Fruit fly (Drosophila melanogaster) whole organism, embryonic: ENCODE results near the gene Try29F.

Source experiments
- Adf1 ChIP-seq: fragments of 200-800 bp; sonication (Bioruptor generic); IDR thresholded peaks from 2 replicates; pipeline ENCODE4 v1.3.6; 2022; ENCODE audit warnings: missing biosample characterization, missing genetic modification characterization
- CG10209 ChIP-seq: fragments of 200-800 bp; sonication (Bioruptor generic); optimal IDR thresholded peaks from 3 replicates; lab custom pipeline; 2017; ENCODE audit warnings: missing biosample characterization, mild to moderate bottlenecking, missing genetic modification characterization, missing genetic modification reagents
- CG10274 ChIP-seq: fragments of 200-800 bp; sonication (Bioruptor generic); optimal IDR thresholded peaks from 3 replicates; lab custom pipeline; 2017; ENCODE audit warnings: missing biosample characterization, mild to moderate bottlenecking, missing genetic modification characterization
- CG11247 ChIP-seq: fragments of 200-800 bp; sonication (Bioruptor generic); IDR thresholded peaks from 2 replicates; pipeline ENCODE4 v1.3.6; 2022; ENCODE audit warnings: missing biosample characterization, missing genetic modification characterization
- CG14710 ChIP-seq: fragments of 200-800 bp; sonication (Bioruptor generic); optimal IDR thresholded peaks from 3 replicates; lab custom pipeline; 2019; ENCODE audit warnings: missing biosample characterization, mild to moderate bottlenecking, missing genetic modification characterization, moderate library complexity
- CG15479 ChIP-seq: fragments of 200-800 bp; sonication (Bioruptor generic); optimal IDR thresholded peaks from 3 replicates; lab custom pipeline; 2019; ENCODE audit warnings: missing biosample characterization, mild to moderate bottlenecking, missing genetic modification characterization, moderate library complexity
- CG15514 ChIP-seq: fragments of 200-800 bp; sonication (Bioruptor generic); optimal IDR thresholded peaks from 3 replicates; lab custom pipeline; 2017; ENCODE audit warnings: missing biosample characterization, missing genetic modification characterization, mild to moderate bottlenecking, moderate library complexity, missing genetic modification reagents
- CG1602 ChIP-seq: fragments of 200-800 bp; sonication (Bioruptor generic); optimal IDR thresholded peaks from 3 replicates; lab custom pipeline; 2016; ENCODE audit warnings: missing biosample characterization, missing genetic modification characterization
- CG1792 ChIP-seq: fragments of 200-800 bp; sonication (Bioruptor generic); optimal IDR thresholded peaks from 2 replicates; lab custom pipeline; 2016; ENCODE audit warnings: missing biosample characterization, missing genetic modification characterization
- CG18619 ChIP-seq: fragments of 200-800 bp; sonication (Bioruptor generic); optimal IDR thresholded peaks from 3 replicates; lab custom pipeline; 2017; ENCODE audit warnings: missing biosample characterization, mild to moderate bottlenecking, missing genetic modification characterization
- CG2129 ChIP-seq: fragments of 200-800 bp; sonication (Bioruptor generic); IDR thresholded peaks from 2 replicates; pipeline ENCODE4 v1.3.6; 2022; ENCODE audit warnings: missing biosample characterization, missing genetic modification characterization; ENCODE audit not compliant: partially characterized antibody
- CG2199 ChIP-seq: fragments of 200-800 bp; sonication (Bioruptor generic); IDR thresholded peaks from 3 replicates; pipeline ENCODE4 v1.3.6; 2022; ENCODE audit warnings: missing biosample characterization, missing genetic modification characterization
- CG30403 ChIP-seq: fragments of 200-800 bp; sonication (Bioruptor generic); optimal IDR thresholded peaks from 3 replicates; lab custom pipeline; 2016; ENCODE audit warnings: missing biosample characterization, missing genetic modification characterization
- CG31388 ChIP-seq: fragments of 200-800 bp; sonication (Bioruptor generic); optimal IDR thresholded peaks from 2 replicates; lab custom pipeline; 2016; ENCODE audit warnings: missing biosample characterization, missing genetic modification characterization
- CG3838 ChIP-seq: fragments of 200-800 bp; sonication (Bioruptor generic); optimal IDR thresholded peaks from 3 replicates; lab custom pipeline; 2016; ENCODE audit warnings: missing biosample characterization, missing genetic modification characterization
- CG4360 ChIP-seq: fragments of 200-800 bp; sonication (Bioruptor generic); IDR thresholded peaks from 2 replicates; pipeline ENCODE4 v1.3.6; 2022; ENCODE audit warnings: missing biosample characterization, missing genetic modification characterization
- CG6654 ChIP-seq: fragments of 200-800 bp; sonication (Bioruptor generic); optimal IDR thresholded peaks from 2 replicates; lab custom pipeline; 2017; ENCODE audit warnings: missing biosample characterization, mild to moderate bottlenecking, missing genetic modification characterization
- CG7928 ChIP-seq: fragments of 200-800 bp; sonication (Bioruptor generic); optimal IDR thresholded peaks from 2 replicates; lab custom pipeline; 2017; ENCODE audit warnings: missing biosample characterization, mild to moderate bottlenecking, missing genetic modification characterization
- CG8281 ChIP-seq: fragments of 200-800 bp; sonication (Bioruptor generic); optimal IDR thresholded peaks from 2 replicates; lab custom pipeline; 2018; ENCODE audit warnings: missing biosample characterization, mild to moderate bottlenecking, missing genetic modification characterization, moderate library complexity
- CG8924 ChIP-seq: fragments of 200-800 bp; optimal IDR thresholded peaks from 3 replicates; lab custom pipeline; 2019; ENCODE audit warnings: missing biosample characterization, mild to moderate bottlenecking, missing genetic modification characterization, moderate library complexity
- CG9797 ChIP-seq: fragments of 200-800 bp; sonication (Bioruptor generic); optimal IDR thresholded peaks from 3 replicates; lab custom pipeline; 2018; ENCODE audit warnings: missing biosample characterization, mild to moderate bottlenecking, missing genetic modification characterization
- Deaf1 ChIP-seq: fragments of 200-800 bp; optimal IDR thresholded peaks from 3 replicates; lab custom pipeline; 2019; ENCODE audit warnings: missing biosample characterization, mild to moderate bottlenecking, missing genetic modification characterization, moderate library complexity
- ERR ChIP-seq: fragments of 200-800 bp; sonication (Bioruptor generic); optimal IDR thresholded peaks from 2 replicates; lab custom pipeline; 2016; ENCODE audit warnings: missing biosample characterization, missing genetic modification characterization
- Jarid2 ChIP-seq: fragments of 200-800 bp; sonication (Bioruptor generic); optimal IDR thresholded peaks from 3 replicates; lab custom pipeline; 2017; ENCODE audit warnings: mild to moderate bottlenecking, missing biosample characterization, missing genetic modification reagents, missing genetic modification characterization
- Lpt ChIP-seq: fragments of >200 bp; optimal IDR thresholded peaks from 2 replicates; lab custom pipeline; 2018; ENCODE audit warnings: missing biosample characterization, missing genetic modification characterization
- Nf-YA ChIP-seq: fragments of 200-800 bp; sonication (Bioruptor generic); IDR thresholded peaks from 2 replicates; pipeline ENCODE4 v1.3.6; 2022; ENCODE audit warnings: missing biosample characterization, missing genetic modification characterization
- Sox100B ChIP-seq: fragments of 200-800 bp; sonication (Bioruptor generic); optimal IDR thresholded peaks from 3 replicates; lab custom pipeline; 2018; ENCODE audit warnings: missing biosample characterization, mild to moderate bottlenecking, missing genetic modification characterization
- Sry-δ ChIP-seq: fragments of 200-800 bp; sonication (Bioruptor generic); optimal IDR thresholded peaks from 2 replicates; lab custom pipeline; 2016; ENCODE audit warnings: missing biosample characterization, missing genetic modification characterization
- Xrp1 ChIP-seq: fragments of 200-800 bp; sonication (Bioruptor generic); IDR thresholded peaks from 2 replicates; pipeline ENCODE4 v1.3.6; 2022; ENCODE audit warnings: missing biosample characterization, missing genetic modification characterization
- aop ChIP-seq: fragments of 200-800 bp; sonication (Bioruptor generic); IDR thresholded peaks from 2 replicates; pipeline ENCODE4 v1.3.6; 2022; ENCODE audit warnings: missing biosample characterization, missing genetic modification characterization
- ara ChIP-seq: fragments of 200-800 bp; sonication (Bioruptor generic); IDR thresholded peaks from 2 replicates; pipeline ENCODE4 v1.3.6; 2022; ENCODE audit warnings: missing biosample characterization, missing genetic modification characterization
- br ChIP-seq: fragments of >200 bp; optimal IDR thresholded peaks from 2 replicates; lab custom pipeline; 2017
- cad ChIP-seq: fragments of >200 bp; optimal IDR thresholded peaks from 2 replicates; lab custom pipeline; 2017; ENCODE audit warnings: missing biosample characterization, missing genetic modification characterization
- cato ChIP-seq: fragments of 200-800 bp; sonication (Bioruptor generic); optimal IDR thresholded peaks from 2 replicates; lab custom pipeline; 2016; ENCODE audit warnings: missing biosample characterization, missing genetic modification characterization, borderline replicate concordance
- gcm ChIP-seq: fragments of 200-800 bp; sonication (Bioruptor generic); optimal IDR thresholded peaks from 2 replicates; lab custom pipeline; 2019; ENCODE audit warnings: missing biosample characterization, mild to moderate bottlenecking, missing genetic modification characterization, moderate library complexity
- jing ChIP-seq: fragments of 200-800 bp; sonication (Bioruptor generic); optimal IDR thresholded peaks from 2 replicates; lab custom pipeline; 2018; ENCODE audit warnings: missing biosample characterization, mild to moderate bottlenecking, missing genetic modification characterization
- ken ChIP-seq: fragments of 200-800 bp; sonication (Bioruptor generic); IDR thresholded peaks from 3 replicates; pipeline ENCODE4 v1.3.6; 2022; ENCODE audit warnings: missing biosample characterization, missing genetic modification characterization
- lola ChIP-seq, 3 experiments: fragments of >200 bp in 2 of 3; fragments of 200-800 bp in 1 of 3; sonication (Bioruptor generic) in 1 of 3; optimal IDR thresholded peaks; 2 replicates each; lab custom pipeline; 2017 to 2019; ENCODE audit warnings: missing biosample characterization in 3 of 3, missing genetic modification characterization in 3 of 3, mild to moderate bottlenecking in 1 of 3, moderate library complexity in 1 of 3
- odd ChIP-seq: fragments of 200-800 bp; sonication (Bioruptor generic); optimal IDR thresholded peaks from 2 replicates; lab custom pipeline; 2017; ENCODE audit warnings: missing biosample characterization, mild to moderate bottlenecking, missing genetic modification characterization
- pfk ChIP-seq: fragments of 200-800 bp; sonication (Bioruptor generic); optimal IDR thresholded peaks from 2 replicates; lab custom pipeline; 2018; ENCODE audit warnings: missing biosample characterization, mild to moderate bottlenecking, missing genetic modification characterization, moderate library complexity
- repo ChIP-seq: fragments of 200-800 bp; sonication (Bioruptor generic); optimal IDR thresholded peaks from 2 replicates; lab custom pipeline; 2016; ENCODE audit warnings: missing biosample characterization, missing genetic modification characterization
- row ChIP-seq: fragments of 200-800 bp; sonication (Bioruptor generic); IDR thresholded peaks from 3 replicates; pipeline ENCODE4 v1.3.6; 2022; ENCODE audit warnings: missing biosample characterization, missing genetic modification characterization
- sd ChIP-seq: fragments of 200-800 bp; sonication (Bioruptor generic); optimal IDR thresholded peaks from 3 replicates; lab custom pipeline; 2018; ENCODE audit warnings: missing biosample characterization, mild to moderate bottlenecking, missing genetic modification characterization, moderate library complexity
- stc ChIP-seq: fragments of 200-800 bp; sonication (Bioruptor generic); IDR thresholded peaks from 2 replicates; pipeline ENCODE4 v1.3.6; 2022; ENCODE audit warnings: missing biosample characterization, missing genetic modification characterization
- tgo ChIP-seq: fragments of 200-800 bp; sonication (Bioruptor generic); IDR thresholded peaks from 3 replicates; pipeline ENCODE4 v1.3.6; 2022; ENCODE audit warnings: missing biosample characterization, missing genetic modification characterization
- wek ChIP-seq: fragments of 200-800 bp; sonication (Bioruptor generic); optimal IDR thresholded peaks from 3 replicates; lab custom pipeline; 2018; ENCODE audit warnings: missing biosample characterization, mild to moderate bottlenecking, missing genetic modification characterization, moderate library complexity
- z ChIP-seq: fragments of 200-800 bp; sonication (Bioruptor generic); IDR thresholded peaks from 3 replicates; pipeline ENCODE4 v1.3.6; 2022; ENCODE audit warnings: missing biosample characterization, missing genetic modification characterization
- zen ChIP-seq: fragments of 200-800 bp; sonication (Bioruptor generic); optimal IDR thresholded peaks from 3 replicates; lab custom pipeline; 2018; ENCODE audit warnings: missing biosample characterization, mild to moderate bottlenecking, missing genetic modification characterization, moderate library complexity

Try29F gene

DNA sequence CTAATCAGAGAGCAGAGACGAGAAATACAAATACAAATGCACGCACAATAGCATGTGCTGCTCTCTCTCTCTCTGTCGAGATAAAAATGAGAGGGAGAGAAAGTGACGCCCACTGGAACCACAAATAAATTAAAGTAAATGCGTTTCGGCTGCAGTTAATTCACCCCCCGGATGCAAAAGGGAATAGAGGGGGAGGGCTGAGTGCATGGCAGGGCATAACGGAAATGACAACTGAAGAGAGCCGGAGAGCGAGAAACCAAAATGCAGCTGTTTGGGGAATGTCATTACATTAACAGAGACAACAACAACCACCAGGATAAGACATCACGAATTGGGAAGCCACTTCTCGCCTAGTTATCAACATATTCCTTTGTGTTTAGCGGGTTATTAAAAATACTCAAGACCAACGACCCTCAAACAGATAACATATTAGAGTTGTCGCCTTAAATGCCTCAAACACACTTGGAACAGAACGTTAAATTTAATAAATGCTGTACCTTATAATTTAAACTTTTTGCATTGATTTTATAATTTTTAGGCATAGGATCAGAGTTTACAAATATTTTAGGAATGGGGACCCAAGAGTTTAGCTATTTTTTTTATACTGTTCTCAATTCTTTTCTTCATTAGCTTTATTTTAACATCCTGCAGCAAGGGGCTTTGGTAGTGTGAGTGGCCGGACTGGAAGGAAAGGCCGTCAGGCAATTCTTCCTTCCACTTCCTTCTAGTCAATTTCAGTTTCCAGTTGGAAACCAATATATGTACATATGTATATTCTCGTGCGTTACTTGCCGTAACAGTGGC lies 48.2 kb upstream of the Try29F start (continued):
- TF ChIP-seq CG2199 (GFP tag; lab: Robert Waterston, UW) = peak; percentile 67; the same call in 1 of the 3 replicates
- no peak for TF ChIP-seq CG7928
- no peak for TF ChIP-seq CG18619 (GFP tag; lab: Kevin White, UChicago)
- peak; percentile 95 for TF ChIP-seq CG10274 (GFP tag; lab: Kevin White, UChicago)
- peak; percentile 42 for TF ChIP-seq CG15479 (GFP tag; lab: Kevin White, UChicago)
- peak; percentile 86 for TF ChIP-seq CG4360 (GFP tag; lab: Robert Waterston, UW)
- TF ChIP-seq repo (GFP tag; lab: Kevin White, UChicago) = no peak
- no peak for TF ChIP-seq CG6654 (GFP tag; lab: Kevin White, UChicago)
- peak in 1 of 3 experiments; percentile 20 for TF ChIP-seq lola (GFP tag; optimal IDR thresholded peaks at IDR 0.05; lab: Kevin White, UChicago)
- 0 out of 2 replicates have a peak, but pooled peaks have one; percentile 16 for TF ChIP-seq stc (GFP tag; lab: Robert Waterston, UW)
- no peak for TF ChIP-seq Jarid2
- peak; percentile 2 for TF ChIP-seq CG30403
- peak; percentile 17 for TF ChIP-seq gcm
- no peak for TF ChIP-seq Lpt
- TF ChIP-seq CG14710 = peak; percentile 11

DNA sequence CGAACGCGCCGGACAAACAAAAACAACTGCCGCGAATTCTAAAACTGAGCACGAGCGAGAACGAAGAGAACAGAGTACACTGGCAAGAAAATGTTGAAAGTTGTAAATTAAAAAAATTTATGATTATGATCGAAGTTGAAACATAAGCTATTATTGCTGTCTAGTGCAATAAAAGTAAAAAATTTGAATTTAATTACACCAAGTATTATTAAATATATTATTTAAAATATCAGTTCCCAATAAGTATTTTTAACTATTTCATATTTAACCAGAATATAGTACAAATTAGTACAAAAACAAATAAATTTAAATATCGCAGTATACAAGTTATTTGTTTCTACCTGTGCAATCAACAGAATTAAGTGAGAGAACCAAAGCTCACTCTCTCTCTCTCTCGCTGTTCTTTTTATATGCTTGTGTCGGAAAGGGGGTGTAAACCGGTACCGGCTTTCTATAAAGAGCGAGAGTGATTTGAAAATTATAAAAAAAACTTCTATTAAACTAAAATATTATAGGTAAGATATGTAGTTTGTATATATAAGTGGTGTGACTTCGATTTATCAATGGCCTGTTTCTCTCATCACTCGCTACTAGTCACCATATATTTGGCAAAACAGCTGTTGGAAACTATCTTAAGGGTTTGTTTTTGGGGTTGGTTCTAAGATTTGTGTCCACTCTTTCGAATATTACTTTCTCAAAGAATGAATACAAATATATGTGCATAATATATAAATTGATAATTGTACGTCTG lies 47.0 kb upstream of the Try29F start, which contains the start of gene C1GalTA:
Gene C1GalTA (minus strand): TSS at position 33 of the 751 bp plus-strand sequence.
- peak; percentile 99 for TF ChIP-seq Sox100B (GFP tag; lab: Kevin White, UChicago)
- peak; percentile 80 for TF ChIP-seq ken
- TF ChIP-seq Deaf1 (tag; lab: Kevin White, UChicago) = peak; percentile 93
- peak; percentile 95 for TF ChIP-seq sd
- peak; percentile 97 for TF ChIP-seq CG10209 (GFP tag; lab: Kevin White, UChicago)
- peak; percentile 98 for TF ChIP-seq row
- peak; percentile 98 for TF ChIP-seq tgo
- TF ChIP-seq CG31388 (GFP tag; lab: Kevin White, UChicago) = peak; percentile 79
- peak; percentile 97 for TF ChIP-seq odd
- peak; percentile 60 for TF ChIP-seq ERR (GFP tag; lab: Kevin White, UChicago)
- no peak for TF ChIP-seq Sry-δ (GFP tag; lab: Kevin White, UChicago)
- no peak for TF ChIP-seq pfk (GFP tag; lab: Kevin White, UChicago)
- TF ChIP-seq CG9797 (GFP tag; lab: Kevin White, UChicago) = peak; percentile 44
- TF ChIP-seq cato (GFP tag; lab: Kevin White, UChicago) = peak; percentile 91
- TF ChIP-seq CG8281 = peak; percentile 90
- peak; percentile 80 for TF ChIP-seq Adf1 (GFP tag; lab: Robert Waterston, UW)
- TF ChIP-seq CG3838 (GFP tag; lab: Kevin White, UChicago) = no peak
- no peak for TF ChIP-seq CG2129 (GFP tag; lab: Robert Waterston, UW)
- no peak for TF ChIP-seq br (lab: Kevin White, UChicago)
- peak; percentile 38 for TF ChIP-seq wek (GFP tag; lab: Kevin White, UChicago)
- no peak for TF ChIP-seq aop (GFP tag; lab: Robert Waterston, UW)
- TF ChIP-seq cad = no peak
- peak; percentile 0 for TF ChIP-seq CG1792 (GFP tag; lab: Kevin White, UChicago)
- TF ChIP-seq CG15514 = peak; percentile 91
- peak; percentile 93 for TF ChIP-seq CG11247 (GFP tag; lab: Robert Waterston, UW)
- TF ChIP-seq Xrp1 (GFP tag; lab: Robert Waterston, UW) = peak; percentile 99
- TF ChIP-seq Nf-YA (GFP tag; lab: Robert Waterston, UW) = peak; percentile 89
- peak; percentile 96 for TF ChIP-seq CG1602 (GFP tag; lab: Kevin White, UChicago)
- peak; percentile 92 for TF ChIP-seq ara (GFP tag; lab: Robert Waterston, UW)
- TF ChIP-seq z (GFP tag; lab: Robert Waterston, UW) = no peak
- TF ChIP-seq jing (GFP tag; lab: Kevin White, UChicago) = peak; percentile 67
- TF ChIP-seq CG8924 (tag; lab: Kevin White, UChicago) = peak; percentile 100
- TF ChIP-seq zen (tag; lab: Kevin White, UChicago) = peak; percentile 96
